Fruit fly (Drosophila melanogaster): ENCODE measurements around the gene Cpr11B.

Cpr11B gene

dm6 chrX:12581305-12581676, 28.4 kb downstream of the Cpr11B start:
- TF ChIP-seq CG6163 (GFP tag; IDR thresholded peaks at IDR 0.05): no peak
- TF ChIP-seq CG16779 (tag; optimal IDR thresholded peaks at IDR 0.05): no peak
- TF ChIP-seq Hr4 (GFP tag; optimal IDR thresholded peaks at IDR 0.05): no peak
- no peak for TF ChIP-seq CG7368 (GFP tag; optimal IDR thresholded peaks at IDR 0.05)
- no peak for TF ChIP-seq CG8119 (GFP tag; IDR thresholded peaks at IDR 0.05)
- TF ChIP-seq CG11294 (GFP tag; IDR thresholded peaks at IDR 0.05): no peak
- TF ChIP-seq vri (GFP tag; optimal IDR thresholded peaks at IDR 0.05): no peak
- TF ChIP-seq cyc (GFP tag; optimal IDR thresholded peaks at IDR 0.05): no peak
- TF ChIP-seq esn (GFP tag; optimal IDR thresholded peaks at IDR 0.05): no peak
- TF ChIP-seq fkh (GFP tag; optimal IDR thresholded peaks at IDR 0.05): no peak
- TF ChIP-seq net (GFP tag; optimal IDR thresholded peaks at IDR 0.05): no peak
- no peak for TF ChIP-seq CG3919 (GFP tag; optimal IDR thresholded peaks at IDR 0.05)
- TF ChIP-seq Eip93F (GFP tag; optimal IDR thresholded peaks at IDR 0.05): no peak
- TF ChIP-seq CG1621 (tag; optimal IDR thresholded peaks at IDR 0.05): no peak
- no peak for TF ChIP-seq eg (GFP tag; IDR thresholded peaks at IDR 0.05)
- TF ChIP-seq Eip75B (GFP tag; optimal IDR thresholded peaks at IDR 0.05): no peak
- TF ChIP-seq Blimp-1 (GFP tag; optimal IDR thresholded peaks at IDR 0.05): no peak

DNA sequence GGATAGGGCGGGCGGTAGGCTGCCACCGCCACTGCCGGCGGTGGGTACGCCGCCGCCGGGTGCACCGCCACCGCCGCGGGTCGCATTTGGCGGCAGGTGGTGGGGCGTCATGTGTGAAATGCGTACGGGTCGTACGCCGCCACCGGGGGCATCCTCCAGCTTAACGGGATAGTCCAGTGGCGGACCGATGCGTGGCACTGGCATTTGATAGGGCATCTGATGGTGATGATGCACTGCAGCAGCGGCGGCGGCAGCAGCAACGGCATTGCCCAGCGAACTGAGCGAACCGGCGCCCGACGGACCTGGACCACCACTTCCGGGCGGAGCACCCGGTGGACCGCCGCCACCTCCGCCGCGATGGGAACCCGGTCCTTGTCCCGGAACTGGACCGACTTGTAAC, 29.0 kb downstream of the Cpr11B start:
- TF ChIP-seq CG16779 (tag; optimal IDR thresholded peaks at IDR 0.05): no peak
- no peak for TF ChIP-seq eg (GFP tag; IDR thresholded peaks at IDR 0.05)
- no peak for TF ChIP-seq CG11294 (GFP tag; IDR thresholded peaks at IDR 0.05)
- TF ChIP-seq Smox (GFP tag; optimal IDR thresholded peaks at IDR 0.05): no peak
- TF ChIP-seq fkh (GFP tag; optimal IDR thresholded peaks at IDR 0.05): no peak
- TF ChIP-seq ss (GFP tag; optimal IDR thresholded peaks at IDR 0.05): no peak
- no peak for TF ChIP-seq spab (GFP tag; optimal IDR thresholded peaks at IDR 0.05)
- TF ChIP-seq esn (GFP tag; optimal IDR thresholded peaks at IDR 0.05): no peak
- no peak for TF ChIP-seq Gug (GFP tag; IDR thresholded peaks at IDR 0.05)
- no peak for TF ChIP-seq Hr38 (GFP tag; optimal IDR thresholded peaks at IDR 0.05)
- no peak for TF ChIP-seq Hr4 (GFP tag; optimal IDR thresholded peaks at IDR 0.05)
- TF ChIP-seq Lpt (GFP tag; optimal IDR thresholded peaks at IDR 0.05): no peak
- no peak for TF ChIP-seq fd85E (GFP tag; optimal IDR thresholded peaks at IDR 0.05)
- no peak for TF ChIP-seq Eip93F (GFP tag; optimal IDR thresholded peaks at IDR 0.05)
- no peak for TF ChIP-seq vri (GFP tag; optimal IDR thresholded peaks at IDR 0.05)
- TF ChIP-seq CG6854 (GFP tag; optimal IDR thresholded peaks at IDR 0.05): no peak

DNA sequence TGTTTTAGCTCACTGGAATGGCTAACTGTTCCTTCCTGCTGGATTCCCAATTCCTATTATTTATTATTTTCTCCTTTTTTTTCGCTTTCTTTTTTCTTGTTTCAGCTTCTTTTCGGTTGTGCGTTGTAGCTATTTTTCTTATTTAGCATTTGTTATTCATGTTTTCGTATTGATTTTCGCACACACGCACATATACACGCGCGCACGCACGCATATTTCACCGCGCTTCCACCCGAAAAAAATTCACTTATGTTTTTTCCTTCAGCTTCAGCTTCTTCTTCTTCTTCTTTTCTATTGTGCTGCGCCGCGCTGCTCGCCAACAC, 29.7 kb downstream of the Cpr11B start:
- TF ChIP-seq Gug (GFP tag; IDR thresholded peaks at IDR 0.05) (no peak), spab (GFP tag; optimal IDR thresholded peaks at IDR 0.05) (no peak), Eip93F (GFP tag; optimal IDR thresholded peaks at IDR 0.05) (no peak), CG6276 (GFP tag; optimal IDR thresholded peaks at IDR 0.05) (peak; percentile 20)

DNA sequence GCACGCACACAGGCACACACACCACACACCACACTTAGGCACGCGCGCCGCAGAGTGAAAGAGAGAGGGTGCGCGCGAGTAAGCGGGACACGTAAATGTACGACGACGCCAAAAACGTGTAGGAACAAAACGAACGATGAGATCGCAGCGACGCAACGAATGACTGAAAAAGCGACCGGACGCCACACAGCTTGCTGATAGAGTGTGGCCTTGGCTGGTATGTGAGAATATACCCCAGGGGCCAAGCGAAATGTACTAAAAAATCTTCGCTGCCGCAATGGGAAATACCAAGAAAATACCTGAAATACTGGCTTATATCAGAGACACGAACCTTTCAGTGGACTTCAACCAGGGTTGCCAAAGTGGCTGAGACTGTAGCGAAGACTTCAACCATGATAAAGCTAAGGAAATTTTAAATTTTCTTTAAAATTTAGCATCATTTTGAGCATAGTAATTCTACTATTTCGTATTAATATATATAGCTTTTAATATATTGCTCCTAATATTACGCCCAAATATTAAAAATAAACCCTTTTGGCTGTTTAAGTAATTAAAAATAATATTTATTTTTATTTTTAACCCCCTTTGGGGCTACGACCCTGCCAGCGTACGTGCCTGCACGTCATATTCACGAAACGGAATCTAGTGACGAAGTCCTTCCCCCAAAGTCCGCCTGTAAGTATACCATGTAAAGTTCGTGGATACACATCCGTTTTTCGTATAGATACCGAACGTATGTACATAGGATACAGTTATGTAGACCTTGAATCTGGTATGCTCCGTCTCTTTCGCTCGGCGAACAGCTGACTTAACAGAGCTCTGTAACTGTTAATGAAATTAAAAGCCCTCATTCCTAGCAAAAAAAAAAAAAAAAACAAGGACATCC, 30.3 kb downstream of the Cpr11B start, which contains the start of gene Pits:
Pits (minus strand) TSS at position 210 of the 886 bp plus-strand sequence.
- TF ChIP-seq salr (GFP tag; optimal IDR thresholded peaks at IDR 0.05) (peak in 1 of 2 experiments; percentile 14), vri (GFP tag; optimal IDR thresholded peaks at IDR 0.05) (peak; percentile 72), ss (GFP tag; optimal IDR thresholded peaks at IDR 0.05) (peak; percentile 36 to 79), CG10631 (GFP tag; optimal IDR thresholded peaks at IDR 0.05) (peak; percentile 34), CG15336 (GFP tag; IDR thresholded peaks at IDR 0.05) (peak; percentile 10), Blimp-1 (GFP tag; optimal IDR thresholded peaks at IDR 0.05) (no peak), Ets21C (GFP tag; optimal IDR thresholded peaks at IDR 0.05) (peak; percentile 5), CG8632 (GFP tag; optimal IDR thresholded peaks at IDR 0.05) (no peak), Eip75B (GFP tag; optimal IDR thresholded peaks at IDR 0.05) (peak; percentile 39), Sox14 (GFP tag; optimal IDR thresholded peaks at IDR 0.05) (peak; percentile 15), CG3919 (GFP tag; optimal IDR thresholded peaks at IDR 0.05) (peak; percentile 59), CG6163 (GFP tag; IDR thresholded peaks at IDR 0.05) (peak; percentile 66; the same call in 2 of the 3 replicates), OdsH (GFP tag; optimal IDR thresholded peaks at IDR 0.05) (peak; percentile 19), CG3032 (tag; optimal IDR thresholded peaks at IDR 0.05) (peak; percentile 27), CG31627 (GFP tag; optimal IDR thresholded peaks at IDR 0.05) (peak; percentile 24), spab (GFP tag; optimal IDR thresholded peaks at IDR 0.05) (no peak), Met (GFP tag; optimal IDR thresholded peaks at IDR 0.05) (peak; percentile 44), esn (GFP tag; optimal IDR thresholded peaks at IDR 0.05) (peak; percentile 38), Hr38 (GFP tag; optimal IDR thresholded peaks at IDR 0.05) (no peak), eg (GFP tag; IDR thresholded peaks at IDR 0.05) (peak; percentile 68), dsx (GFP tag; optimal IDR thresholded peaks at IDR 0.05; ENCODE audit: poor library complexity, severe bottlenecking) (peak; percentile 40), CG4318 (GFP tag; optimal IDR thresholded peaks at IDR 0.05) (peak; percentile 36), CG8119 (GFP tag; IDR thresholded peaks at IDR 0.05) (peak; percentile 42; the same call in 1 of the 3 replicates), svp (GFP tag) (peak; percentile 72), CG6854 (GFP tag; optimal IDR thresholded peaks at IDR 0.05) (peak; percentile 82), Hr39 (GFP tag; optimal IDR thresholded peaks at IDR 0.05) (peak; percentile 6), Sox15 (GFP tag; optimal IDR thresholded peaks at IDR 0.05) (no peak), Ets96B (tag; optimal IDR thresholded peaks at IDR 0.05) (peak; percentile 5)

Measured in whole organism, prepupa.